Fruit fly (Drosophila melanogaster) whole organism, embryonic: Measurements from ENCODE around the gene Nup43.

Experiments
- Abd-B ChIP-seq: fragments of 200-800 bp; sonication (Bioruptor generic); optimal IDR thresholded peaks from 2 replicates; lab custom pipeline; 2018; ENCODE audit warnings: missing biosample characterization, mild to moderate bottlenecking, missing genetic modification characterization, moderate library complexity
- CG10321 ChIP-seq: fragments of 200-800 bp; sonication (Bioruptor generic); IDR thresholded peaks from 2 replicates; pipeline ENCODE4 v1.3.6; 2022; ENCODE audit warnings: missing biosample characterization, missing genetic modification characterization
- CG10543 ChIP-seq: fragments of 200-800 bp; sonication (Bioruptor generic); optimal IDR thresholded peaks from 3 replicates; lab custom pipeline; 2017; ENCODE audit warnings: missing biosample characterization, mild to moderate bottlenecking, missing genetic modification characterization, moderate library complexity
- CG10959 ChIP-seq: fragments of 200-800 bp; sonication (Bioruptor generic); IDR thresholded peaks from 2 replicates; pipeline ENCODE4 v1.3.6; 2022; ENCODE audit warnings: missing biosample characterization, missing genetic modification characterization
- CG11723 ChIP-seq: fragments of 200-800 bp; sonication (Bioruptor generic); optimal IDR thresholded peaks from 2 replicates; lab custom pipeline; 2017; ENCODE audit warnings: missing biosample characterization, mild to moderate bottlenecking, missing genetic modification characterization
- CG13296 ChIP-seq: fragments of 200-800 bp; sonication (Bioruptor generic); optimal IDR thresholded peaks from 3 replicates; lab custom pipeline; 2018; ENCODE audit warnings: missing biosample characterization, mild to moderate bottlenecking, missing genetic modification characterization
- CG13424 ChIP-seq: fragments of 200-800 bp; sonication (Bioruptor generic); optimal IDR thresholded peaks from 2 replicates; lab custom pipeline; 2019; ENCODE audit warnings: missing biosample characterization, mild to moderate bottlenecking, missing genetic modification characterization, moderate library complexity
- CG14050 ChIP-seq: fragments of 200-800 bp; sonication (Bioruptor generic); IDR thresholded peaks from 3 replicates; pipeline ENCODE4 v1.3.6; 2022; ENCODE audit warnings: missing biosample characterization, missing genetic modification characterization
- CG14441 ChIP-seq: fragments of 200-800 bp; sonication (Bioruptor generic); IDR thresholded peaks from 2 replicates; pipeline ENCODE4 v1.3.6; 2022; ENCODE audit warnings: missing biosample characterization, missing genetic modification characterization
- CG14965 ChIP-seq: fragments of 200-800 bp; sonication (Bioruptor generic); optimal IDR thresholded peaks from 2 replicates; lab custom pipeline; 2016; ENCODE audit warnings: missing biosample characterization, missing genetic modification characterization, borderline replicate concordance
- CG1603 ChIP-seq: fragments of 200-800 bp; sonication (Bioruptor generic); optimal IDR thresholded peaks from 2 replicates; lab custom pipeline; 2019; ENCODE audit warnings: missing biosample characterization, mild to moderate bottlenecking, missing genetic modification characterization, moderate library complexity
- CG2120 ChIP-seq: fragments of 200-800 bp; sonication (Bioruptor generic); optimal IDR thresholded peaks from 3 replicates; lab custom pipeline; 2016; ENCODE audit warnings: missing biosample characterization, missing genetic modification characterization
- CG30403 ChIP-seq: fragments of 200-800 bp; sonication (Bioruptor generic); optimal IDR thresholded peaks from 3 replicates; lab custom pipeline; 2016; ENCODE audit warnings: missing biosample characterization, missing genetic modification characterization
- CG32772 ChIP-seq: fragments of 200-800 bp; sonication (Bioruptor generic); IDR thresholded peaks from 2 replicates; pipeline ENCODE4 v1.3.6; 2022; ENCODE audit warnings: missing biosample characterization, missing genetic modification characterization
- CG4730 ChIP-seq: fragments of 200-800 bp; sonication (Bioruptor generic); IDR thresholded peaks from 2 replicates; pipeline ENCODE4 v1.3.6; 2022; ENCODE audit warnings: missing biosample characterization, missing genetic modification characterization
- CG5245 ChIP-seq: fragments of 200-800 bp; sonication (Bioruptor generic); optimal IDR thresholded peaks from 3 replicates; lab custom pipeline; 2016; ENCODE audit warnings: missing biosample characterization, missing genetic modification characterization
- CG6272 ChIP-seq: fragments of 200-800 bp; sonication (Bioruptor generic); IDR thresholded peaks from 2 replicates; pipeline ENCODE4 v1.3.6; 2022; ENCODE audit warnings: missing biosample characterization, missing genetic modification characterization
- CG7786 ChIP-seq: fragments of 200-800 bp; sonication (Bioruptor generic); optimal IDR thresholded peaks from 2 replicates; lab custom pipeline; 2016; ENCODE audit warnings: missing biosample characterization, missing genetic modification characterization
- CG9727 ChIP-seq: fragments of 200-800 bp; sonication (Bioruptor generic); optimal IDR thresholded peaks from 3 replicates; lab custom pipeline; 2017; ENCODE audit warnings: missing biosample characterization, mild to moderate bottlenecking, missing genetic modification characterization
- Doc2 ChIP-seq: fragments of 200-800 bp; sonication (Bioruptor generic); IDR thresholded peaks from 2 replicates; pipeline ENCODE4 v1.3.6; 2022; ENCODE audit warnings: missing biosample characterization, missing genetic modification characterization
- E2f1 ChIP-seq: fragments of 200-800 bp; sonication (Bioruptor generic); IDR thresholded peaks from 2 replicates; pipeline ENCODE4 v1.3.6; 2022; ENCODE audit warnings: missing biosample characterization, missing genetic modification characterization
- H15 ChIP-seq: fragments of 200-800 bp; sonication (Bioruptor generic); IDR thresholded peaks from 3 replicates; pipeline ENCODE4 v1.3.6; 2022; ENCODE audit warnings: missing biosample characterization, missing genetic modification characterization
- HHEX ChIP-seq: fragments of 200-800 bp; sonication (Bioruptor generic); optimal IDR thresholded peaks from 3 replicates; lab custom pipeline; 2017; ENCODE audit warnings: missing biosample characterization, mild to moderate bottlenecking, missing genetic modification characterization, missing genetic modification reagents
- HLH54F ChIP-seq: fragments of 200-800 bp; sonication (Bioruptor generic); optimal IDR thresholded peaks from 3 replicates; lab custom pipeline; 2016; ENCODE audit warnings: missing biosample characterization, missing genetic modification characterization
- Kr ChIP-seq: fragments of 200-800 bp; sonication (Bioruptor generic); optimal IDR thresholded peaks from 2 replicates; lab custom pipeline; 2017; ENCODE audit warnings: missing biosample characterization, mild to moderate bottlenecking, missing genetic modification characterization
- Lhr ChIP-seq: fragments of 200-800 bp; sonication (Bioruptor generic); optimal IDR thresholded peaks from 3 replicates; lab custom pipeline; 2017; ENCODE audit warnings: mild to moderate bottlenecking, missing biosample characterization, missing genetic modification reagents, missing genetic modification characterization
- Mes4 ChIP-seq: fragments of 200-800 bp; sonication (Bioruptor generic); optimal IDR thresholded peaks from 2 replicates; lab custom pipeline; 2016; ENCODE audit warnings: missing biosample characterization, missing genetic modification characterization
- Myb ChIP-seq: fragments of 200-800 bp; sonication (Bioruptor generic); optimal IDR thresholded peaks from 2 replicates; lab custom pipeline; 2016; ENCODE audit warnings: missing biosample characterization, missing genetic modification characterization
- Opbp ChIP-seq: fragments of 200-800 bp; sonication (Bioruptor generic); IDR thresholded peaks from 3 replicates; pipeline ENCODE4 v1.3.6; 2022; ENCODE audit warnings: missing biosample characterization, missing genetic modification characterization; ENCODE audit not compliant: partially characterized antibody
- Six4 ChIP-seq: fragments of 200-800 bp; sonication (Bioruptor generic); optimal IDR thresholded peaks from 2 replicates; lab custom pipeline; 2016; ENCODE audit warnings: missing biosample characterization, missing genetic modification characterization
- Sry-δ ChIP-seq: fragments of 200-800 bp; sonication (Bioruptor generic); optimal IDR thresholded peaks from 2 replicates; lab custom pipeline; 2016; ENCODE audit warnings: missing biosample characterization, missing genetic modification characterization
- ato ChIP-seq: fragments of 200-800 bp; sonication (Bioruptor generic); IDR thresholded peaks from 2 replicates; pipeline ENCODE4 v1.3.6; 2022; ENCODE audit warnings: missing biosample characterization, missing genetic modification characterization; ENCODE audit not compliant: partially characterized antibody
- bab2 ChIP-seq: fragments of 200-800 bp; sonication (Bioruptor generic); optimal IDR thresholded peaks from 2 replicates; lab custom pipeline; 2016; ENCODE audit warnings: missing biosample characterization, missing genetic modification characterization
- caup ChIP-seq: fragments of 200-800 bp; sonication (Bioruptor generic); optimal IDR thresholded peaks from 3 replicates; lab custom pipeline; 2017; ENCODE audit warnings: missing biosample characterization, mild to moderate bottlenecking, missing genetic modification characterization, moderate library complexity; ENCODE audit not compliant: severe bottlenecking
- da ChIP-seq: fragments of 200-800 bp; sonication (Bioruptor generic); optimal IDR thresholded peaks from 2 replicates; lab custom pipeline; 2016; ENCODE audit warnings: missing biosample characterization, missing genetic modification characterization
- gcm2 ChIP-seq: fragments of 200-800 bp; sonication (Bioruptor generic); optimal IDR thresholded peaks from 2 replicates; lab custom pipeline; 2016; ENCODE audit warnings: missing biosample characterization, missing genetic modification characterization
- hb ChIP-seq: fragments of 200-800 bp; sonication (Bioruptor generic); IDR thresholded peaks from 3 replicates; pipeline ENCODE4 v1.3.6; 2022; ENCODE audit warnings: missing biosample characterization, missing genetic modification characterization; ENCODE audit not compliant: partially characterized antibody
- hkb ChIP-seq, 2 experiments: fragments of 200-800 bp in 1 of 2; fragments of >200 bp in 1 of 2; sonication (Bioruptor generic) in 1 of 2; IDR thresholded peaks in 1 of 2; optimal IDR thresholded peaks in 1 of 2; 2 replicates each; pipeline versions ENCODE4 v1.3.6 to Lab custom; 2017 to 2022; ENCODE audit warnings: missing biosample characterization in 1 of 2, missing genetic modification characterization in 1 of 2
- hth ChIP-seq: fragments of >200 bp; optimal IDR thresholded peaks from 2 replicates; lab custom pipeline; 2017; ENCODE audit warnings: inconsistent platforms
- inv ChIP-seq: fragments of 200-800 bp; sonication (Bioruptor generic); IDR thresholded peaks from 2 replicates; pipeline ENCODE4 v1.3.6; 2022; ENCODE audit warnings: missing biosample characterization, missing genetic modification characterization; ENCODE audit not compliant: partially characterized antibody
- kay ChIP-seq: fragments of 200-800 bp; sonication (Bioruptor generic); optimal IDR thresholded peaks from 2 replicates; lab custom pipeline; 2016; ENCODE audit warnings: missing biosample characterization, missing genetic modification characterization
- maf-S ChIP-seq: fragments of 200-800 bp; sonication (Bioruptor generic); optimal IDR thresholded peaks from 2 replicates; lab custom pipeline; 2016; ENCODE audit warnings: missing biosample characterization, missing genetic modification characterization
- nmo ChIP-seq: fragments of 200-800 bp; sonication (Bioruptor generic); optimal IDR thresholded peaks from 2 replicates; lab custom pipeline; 2018; ENCODE audit warnings: missing biosample characterization, mild to moderate bottlenecking, missing genetic modification characterization, moderate library complexity
- oc ChIP-seq: fragments of 200-800 bp; sonication (Bioruptor generic); optimal IDR thresholded peaks from 2 replicates; lab custom pipeline; 2018; ENCODE audit warnings: missing biosample characterization, mild to moderate bottlenecking, missing genetic modification characterization, moderate library complexity
- onecut ChIP-seq: fragments of 200-800 bp; sonication (Bioruptor generic); IDR thresholded peaks from 2 replicates; pipeline ENCODE4 v1.3.6; 2022; ENCODE audit warnings: missing biosample characterization, missing genetic modification characterization
- seq ChIP-seq: fragments of 200-800 bp; sonication (Bioruptor generic); IDR thresholded peaks from 2 replicates; pipeline ENCODE4 v1.3.6; 2022; ENCODE audit warnings: missing biosample characterization, missing genetic modification characterization
- stwl ChIP-seq: fragments of 200-800 bp; sonication (Bioruptor generic); optimal IDR thresholded peaks from 3 replicates; lab custom pipeline; 2018; ENCODE audit warnings: missing biosample characterization, mild to moderate bottlenecking, missing genetic modification characterization, moderate library complexity
- twi ChIP-seq: fragments of 200-800 bp; optimal IDR thresholded peaks from 2 replicates; lab custom pipeline; 2019; ENCODE audit warnings: missing biosample characterization, mild to moderate bottlenecking, missing genetic modification characterization, moderate library complexity
- unpg ChIP-seq: fragments of 200-800 bp; sonication (Bioruptor generic); optimal IDR thresholded peaks from 3 replicates; lab custom pipeline; 2018; ENCODE audit warnings: missing biosample characterization, mild to moderate bottlenecking, missing genetic modification characterization, moderate library complexity

Nup43 gene

dm6 chr3R:18398954-18399697 is 32.7 kb downstream of the Nup43 start, which contains the start of gene Vha100-2 (continued):
- no peak for TF ChIP-seq unpg (GFP tag; lab: Kevin White, UChicago)
- peak; percentile 65; the same call in 2 of the 3 replicates for TF ChIP-seq Opbp
- TF ChIP-seq twi (tag; lab: Kevin White, UChicago) = no peak
- TF ChIP-seq bab2 (GFP tag; lab: Kevin White, UChicago) = no peak
- peak; percentile 16 for TF ChIP-seq CG9727 (GFP tag; lab: Kevin White, UChicago)
- no peak for TF ChIP-seq H15 (GFP tag; lab: Robert Waterston, UW)
- peak; percentile 65 for TF ChIP-seq CG14441 (GFP tag; lab: Robert Waterston, UW)
- TF ChIP-seq nmo (GFP tag; lab: Kevin White, UChicago) = peak; percentile 54
- no peak for TF ChIP-seq CG10321 (GFP tag; lab: Robert Waterston, UW)
- peak; percentile 94 for TF ChIP-seq stwl (tag; lab: Kevin White, UChicago)
- TF ChIP-seq Mes4 (GFP tag; lab: Kevin White, UChicago) = no peak
- 0 out of 2 replicates have a peak, but pooled peaks have one; percentile 16 for TF ChIP-seq ato
- no peak for TF ChIP-seq CG10959 (GFP tag; lab: Robert Waterston, UW)
- peak; percentile 40; the same call in 1 of the 2 replicates for TF ChIP-seq seq
- TF ChIP-seq Lhr (GFP tag; lab: Kevin White, UChicago) = peak; percentile 76
- TF ChIP-seq kay (GFP tag; lab: Kevin White, UChicago) = peak; percentile 37
- TF ChIP-seq Sry-δ (GFP tag; lab: Kevin White, UChicago) = peak; percentile 10
- no peak; the same call in 1 of the 2 replicates for TF ChIP-seq CG6272 (GFP tag; lab: Robert Waterston, UW)
- peak; percentile 35 for TF ChIP-seq CG13424
- TF ChIP-seq Abd-B (GFP tag; lab: Kevin White, UChicago) = peak; percentile 16
- no peak for TF ChIP-seq hb (GFP tag; lab: Robert Waterston, UW)
- no peak for TF ChIP-seq CG7786 (GFP tag; lab: Kevin White, UChicago)
- no peak for TF ChIP-seq hkb (optimal IDR thresholded peaks at IDR 0.05; lab: Kevin White, UChicago)
- peak; percentile 53 for TF ChIP-seq hkb (GFP tag; IDR thresholded peaks at IDR 0.05; lab: Robert Waterston, UW)
- TF ChIP-seq Kr (GFP tag; lab: Kevin White, UChicago) = no peak
- no peak for TF ChIP-seq CG11723
- peak; percentile 86 for TF ChIP-seq CG10543 (GFP tag; lab: Kevin White, UChicago)
- no peak for TF ChIP-seq hth (lab: Kevin White, UChicago)
- no peak for TF ChIP-seq CG14050
- TF ChIP-seq HHEX (GFP tag; lab: Kevin White, UChicago) = no peak
- TF ChIP-seq CG1603 (tag; lab: Kevin White, UChicago) = peak; percentile 67
- no peak for TF ChIP-seq gcm2 (GFP tag; lab: Kevin White, UChicago)
- TF ChIP-seq CG4730 (GFP tag; lab: Robert Waterston, UW) = no peak
- peak; percentile 33 for TF ChIP-seq HLH54F
- 0 out of 2 replicates have a peak, but pooled peaks have one; percentile 28 for TF ChIP-seq onecut (GFP tag; lab: Robert Waterston, UW)
- no peak for TF ChIP-seq oc
- peak; percentile 41 for TF ChIP-seq caup
- 0 out of 2 replicates have a peak, but pooled peaks have one; percentile 14 for TF ChIP-seq CG32772 (GFP tag; lab: Robert Waterston, UW)
- peak; percentile 49 for TF ChIP-seq CG2120
- TF ChIP-seq CG14965 (GFP tag; lab: Kevin White, UChicago) = no peak
- TF ChIP-seq inv = no peak
- peak; percentile 56 for TF ChIP-seq CG13296 (GFP tag; lab: Kevin White, UChicago)
- peak; percentile 56 for TF ChIP-seq CG30403 (GFP tag; lab: Kevin White, UChicago)
- no peak for TF ChIP-seq Six4 (GFP tag; lab: Kevin White, UChicago)
- TF ChIP-seq CG5245 (GFP tag; lab: Kevin White, UChicago) = no peak
- TF ChIP-seq da (GFP tag; lab: Kevin White, UChicago) = peak; percentile 27
- TF ChIP-seq maf-S (GFP tag; lab: Kevin White, UChicago) = no peak
- peak; percentile 50; the same call in 1 of the 2 replicates for TF ChIP-seq E2f1 (GFP tag; lab: Robert Waterston, UW)
- peak; percentile 97 for TF ChIP-seq Myb (GFP tag; lab: Kevin White, UChicago)
- TF ChIP-seq Doc2 (GFP tag; lab: Robert Waterston, UW) = no peak
